Fruit fly (Drosophila melanogaster): Measurements from ENCODE around the gene CG43083.

CG43083 gene

dm6 chr3L:15690711-15691591 lies 42.6 kb downstream of the CG43083 start (continued):
- no peak for TF ChIP-seq Bgb (GFP tag; IDR thresholded peaks at IDR 0.05; ENCODE audit: partially characterized antibody)
- peak; percentile 56; the same call in 1 of the 2 replicates for TF ChIP-seq CG10959 (GFP tag; IDR thresholded peaks at IDR 0.05)
- peak; percentile 56 for TF ChIP-seq CG1792 (GFP tag; optimal IDR thresholded peaks at IDR 0.05)
- peak; percentile 12 for TF ChIP-seq Spps (tag; optimal IDR thresholded peaks at IDR 0.05)
- TF ChIP-seq CoRest (tag; optimal IDR thresholded peaks at IDR 0.05) = peak; percentile 44
- no peak for TF ChIP-seq zfh2 (GFP tag; optimal IDR thresholded peaks at IDR 0.05)
- no peak for TF ChIP-seq jumu (GFP tag; optimal IDR thresholded peaks at IDR 0.05)
- TF ChIP-seq H2.0 (GFP tag; IDR thresholded peaks at IDR 0.05) = no peak
- TF ChIP-seq onecut (GFP tag; IDR thresholded peaks at IDR 0.05) = no peak
- no peak for TF ChIP-seq CG1832 (GFP tag; optimal IDR thresholded peaks at IDR 0.05)
- TF ChIP-seq org-1 (GFP tag; optimal IDR thresholded peaks at IDR 0.05) = peak; percentile 35
- TF ChIP-seq zfh1 (GFP tag; IDR thresholded peaks at IDR 0.05) = peak; percentile 47; the same call in 2 of the 3 replicates
- peak; percentile 59 for TF ChIP-seq CG8388 (GFP tag; optimal IDR thresholded peaks at IDR 0.05)
- TF ChIP-seq sna (GFP tag; IDR thresholded peaks at IDR 0.05; ENCODE audit: partially characterized antibody) = no peak
- TF ChIP-seq CG13424 (tag; optimal IDR thresholded peaks at IDR 0.05) = peak; percentile 40
- peak; percentile 34 for TF ChIP-seq CG34376 (GFP tag; optimal IDR thresholded peaks at IDR 0.05)
- peak; percentile 52 for TF ChIP-seq salm (tag; optimal IDR thresholded peaks at IDR 0.05)
- TF ChIP-seq lab (GFP tag; optimal IDR thresholded peaks at IDR 0.05) = peak; percentile 28
- no peak for TF ChIP-seq CG9817 (tag; optimal IDR thresholded peaks at IDR 0.05)
- no peak for TF ChIP-seq Dfd (GFP tag; optimal IDR thresholded peaks at IDR 0.05)
- peak; percentile 61 for TF ChIP-seq dmrt99B (tag; optimal IDR thresholded peaks at IDR 0.05)
- peak; percentile 86 for TF ChIP-seq CG10979 (tag; optimal IDR thresholded peaks at IDR 0.05)
- TF ChIP-seq btn (GFP tag; optimal IDR thresholded peaks at IDR 0.05) = peak; percentile 21
- peak; percentile 77 for TF ChIP-seq CG10267 (tag; optimal IDR thresholded peaks at IDR 0.05)
- no peak for TF ChIP-seq slp2 (GFP tag; optimal IDR thresholded peaks at IDR 0.05)
- TF ChIP-seq CG2712 (tag; optimal IDR thresholded peaks at IDR 0.05) = peak; percentile 64
- no peak; the same call in 1 of the 2 replicates for TF ChIP-seq Nf-YA (GFP tag; IDR thresholded peaks at IDR 0.05)
- TF ChIP-seq nau (GFP tag; optimal IDR thresholded peaks at IDR 0.05) = peak; percentile 12
- TF ChIP-seq Vsx1 (GFP tag; optimal IDR thresholded peaks at IDR 0.05) = peak; percentile 28
- peak; percentile 71 for TF ChIP-seq CG18262 (tag; optimal IDR thresholded peaks at IDR 0.05)
- peak in 1 of 2 experiments; percentile 51 for TF ChIP-seq Hr51 (GFP tag; optimal IDR thresholded peaks at IDR 0.05)
- TF ChIP-seq Dek (tag; optimal IDR thresholded peaks at IDR 0.05) = peak; percentile 3
- peak; percentile 54 for TF ChIP-seq PHDP (tag; optimal IDR thresholded peaks at IDR 0.05)
- TF ChIP-seq cwo (GFP tag; optimal IDR thresholded peaks at IDR 0.05) = peak; percentile 65
- TF ChIP-seq dan (GFP tag; IDR thresholded peaks at IDR 0.05) = no peak
- TF ChIP-seq CG15601 (tag; optimal IDR thresholded peaks at IDR 0.05) = peak; percentile 6
- peak; percentile 54 for TF ChIP-seq CG9932 (GFP tag; IDR thresholded peaks at IDR 0.05)
- TF ChIP-seq az2 (GFP tag; optimal IDR thresholded peaks at IDR 0.05) = no peak
- TF ChIP-seq sim (GFP tag; IDR thresholded peaks at IDR 0.05) = no peak
- no peak for TF ChIP-seq klu (GFP tag; IDR thresholded peaks at IDR 0.05)
- TF ChIP-seq CG12391 (tag; optimal IDR thresholded peaks at IDR 0.05) = peak; percentile 59
- peak; percentile 70 for TF ChIP-seq Meics (GFP tag; optimal IDR thresholded peaks at IDR 0.05)
- TF ChIP-seq CG18476 (GFP tag; optimal IDR thresholded peaks at IDR 0.05) = peak; percentile 55
- TF ChIP-seq wdn (GFP tag; IDR thresholded peaks at IDR 0.05) = 0 out of 2 replicates have a peak, but pooled peaks have one; percentile 10
- peak; percentile 67 for TF ChIP-seq unpg (GFP tag; optimal IDR thresholded peaks at IDR 0.05)
- TF ChIP-seq peb (GFP tag; IDR thresholded peaks at IDR 0.05) = no peak
- peak; percentile 26 for TF ChIP-seq Deaf1 (tag; optimal IDR thresholded peaks at IDR 0.05)
- peak; percentile 46 for TF ChIP-seq tin (GFP tag; optimal IDR thresholded peaks at IDR 0.05)
